Worm (Caenorhabditis elegans) whole organism, L3 larva: ENCODE data around the gene ifas-1.

Source experiments
- R02D3.7 ChIP-seq: fragments of 150-350 bp; optimal IDR thresholded peaks from 2 replicates; lab custom pipeline; 2014; ENCODE audit warnings: missing biosample characterization, missing genetic modification characterization
- ZK546.5 ChIP-seq: sonication (generic microtip); optimal IDR thresholded peaks from 2 replicates; lab custom pipeline; 2017; ENCODE audit warnings: missing biosample characterization, missing genetic modification characterization
- aly-2 ChIP-seq: fragments of 150-350 bp; optimal IDR thresholded peaks from 2 replicates; lab custom pipeline; 2014; ENCODE audit warnings: missing biosample characterization, missing genetic modification characterization
- ceh-28 ChIP-seq: fragments of 150-350 bp; optimal IDR thresholded peaks from 2 replicates; lab custom pipeline; 2014; ENCODE audit warnings: missing biosample characterization, missing genetic modification reagents, missing genetic modification characterization
- ceh-82 ChIP-seq: fragments of 150-350 bp; optimal IDR thresholded peaks from 2 replicates; lab custom pipeline; 2014; ENCODE audit warnings: missing biosample characterization, missing genetic modification characterization
- egl-27 ChIP-seq: sonication (generic microtip); optimal IDR thresholded peaks from 4 replicates; lab custom pipeline; 2017; ENCODE audit warnings: missing biosample characterization, missing genetic modification reagents, missing genetic modification characterization
- egl-5 ChIP-seq: fragments of 150-350 bp; optimal IDR thresholded peaks from 2 replicates; lab custom pipeline; 2017; ENCODE audit warnings: missing biosample characterization, missing genetic modification reagents, missing genetic modification characterization, inconsistent platforms
- elt-1 ChIP-seq: fragments of 150-350 bp; optimal IDR thresholded peaks from 2 replicates; lab custom pipeline; 2014; ENCODE audit warnings: missing biosample characterization, missing genetic modification characterization
- elt-2 ChIP-seq: sonication (generic microtip); optimal IDR thresholded peaks from 2 replicates; lab custom pipeline; 2016; ENCODE audit warnings: missing genetic modification reagents, mild to moderate bottlenecking, missing genetic modification characterization, missing compliant biosample characterization
- elt-3 ChIP-seq, 3 experiments: fragments of 150-350 bp in 1 of 3; sonication (generic microtip) in 2 of 3; optimal IDR thresholded peaks; 2 replicates in 2 of 3; 4 replicates in 1 of 3; lab custom pipeline; 2014 to 2017; ENCODE audit warnings: missing biosample characterization in 3 of 3, missing genetic modification characterization in 3 of 3
- eor-1 ChIP-seq, 2 experiments: fragments of 150-350 bp; optimal IDR thresholded peaks; 2 replicates each; lab custom pipeline; 2014 to 2018; ENCODE audit warnings: missing biosample characterization in 2 of 2, missing genetic modification characterization in 2 of 2
- fkh-10 ChIP-seq: sonication (generic microtip); optimal IDR thresholded peaks from 2 replicates; lab custom pipeline; 2017; ENCODE audit warnings: missing biosample characterization, missing genetic modification reagents, missing genetic modification characterization
- fkh-2 ChIP-seq: fragments of 150-350 bp; optimal IDR thresholded peaks from 2 replicates; lab custom pipeline; 2014; ENCODE audit warnings: missing biosample characterization, missing genetic modification reagents, missing genetic modification characterization
- fos-1 ChIP-seq: fragments of 150-350 bp; optimal IDR thresholded peaks from 2 replicates; lab custom pipeline; 2014; ENCODE audit warnings: missing biosample characterization, missing genetic modification characterization
- hmg-11 ChIP-seq: sonication (generic microtip); optimal IDR thresholded peaks from 2 replicates; lab custom pipeline; 2016; ENCODE audit warnings: missing genetic modification characterization, missing compliant biosample characterization
- lin-39 ChIP-seq: fragments of 150-350 bp; optimal IDR thresholded peaks from 2 replicates; lab custom pipeline; 2018; ENCODE audit warnings: missing biosample characterization, missing genetic modification reagents, missing genetic modification characterization
- lsy-12 ChIP-seq: sonication (generic microtip); optimal IDR thresholded peaks from 2 replicates; lab custom pipeline; 2016; ENCODE audit warnings: mild to moderate bottlenecking, missing genetic modification characterization, missing compliant biosample characterization
- mdl-1 ChIP-seq: fragments of 150-350 bp; optimal IDR thresholded peaks from 2 replicates; lab custom pipeline; 2014; ENCODE audit warnings: missing biosample characterization, missing genetic modification characterization
- mml-1 ChIP-seq: fragments of 150-350 bp; sonication (generic microtip); optimal IDR thresholded peaks from 3 replicates; lab custom pipeline; 2014; ENCODE audit warnings: missing biosample characterization, missing genetic modification characterization
- nhr-12 ChIP-seq: fragments of 150-350 bp; optimal IDR thresholded peaks from 2 replicates; lab custom pipeline; 2014; ENCODE audit warnings: missing biosample characterization, missing genetic modification characterization
- nhr-237 ChIP-seq: fragments of 150-350 bp; optimal IDR thresholded peaks from 2 replicates; lab custom pipeline; 2014; ENCODE audit warnings: missing biosample characterization, missing genetic modification characterization
- nhr-25 ChIP-seq: sonication (generic microtip); optimal IDR thresholded peaks from 2 replicates; lab custom pipeline; 2017; ENCODE audit warnings: missing biosample characterization, missing genetic modification characterization
- nhr-28 ChIP-seq: fragments of 150-350 bp; optimal IDR thresholded peaks from 2 replicates; lab custom pipeline; 2014; ENCODE audit warnings: missing biosample characterization, missing genetic modification characterization
- nhr-67 ChIP-seq: fragments of 150-350 bp; optimal IDR thresholded peaks from 2 replicates; lab custom pipeline; 2014; ENCODE audit warnings: missing biosample characterization, missing genetic modification characterization
- nhr-76 ChIP-seq: fragments of 150-350 bp; sonication (generic microtip); optimal IDR thresholded peaks from 5 replicates; lab custom pipeline; 2014; ENCODE audit warnings: missing biosample characterization, missing genetic modification characterization
- nhr-77 ChIP-seq: fragments of 150-350 bp; optimal IDR thresholded peaks from 2 replicates; lab custom pipeline; 2014; ENCODE audit warnings: missing biosample characterization, missing genetic modification characterization
- pha-4 ChIP-seq: fragments of 150-350 bp; optimal IDR thresholded peaks from 2 replicates; lab custom pipeline; 2014; ENCODE audit warnings: missing biosample characterization, missing genetic modification reagents, missing genetic modification characterization
- pqm-1 ChIP-seq: fragments of 150-350 bp; optimal IDR thresholded peaks from 2 replicates; lab custom pipeline; 2017; ENCODE audit warnings: missing biosample characterization, missing genetic modification characterization, inconsistent platforms
- sea-2 ChIP-seq: fragments of 150-350 bp; sonication (generic microtip); optimal IDR thresholded peaks from 4 replicates; lab custom pipeline; 2014; ENCODE audit warnings: missing biosample characterization, missing genetic modification reagents, missing genetic modification characterization
- skn-1 ChIP-seq: fragments of 150-350 bp; optimal IDR thresholded peaks from 2 replicates; lab custom pipeline; 2014; ENCODE audit warnings: missing biosample characterization, missing genetic modification characterization
- snpc-4 ChIP-seq: fragments of 150-350 bp; optimal IDR thresholded peaks from 2 replicates; lab custom pipeline; 2014; ENCODE audit warnings: missing biosample characterization, missing genetic modification characterization
- tbx-2 ChIP-seq: sonication (generic microtip); optimal IDR thresholded peaks from 2 replicates; lab custom pipeline; 2016; ENCODE audit warnings: mild to moderate bottlenecking, missing genetic modification characterization, missing compliant biosample characterization
- unc-39 ChIP-seq: sonication (generic microtip); optimal IDR thresholded peaks from 4 replicates; lab custom pipeline; 2017; ENCODE audit warnings: missing biosample characterization, missing genetic modification characterization
- unc-62 ChIP-seq: fragments of 150-350 bp; sonication (generic microtip); optimal IDR thresholded peaks from 4 replicates; lab custom pipeline; 2014; ENCODE audit warnings: missing biosample characterization, missing genetic modification reagents, missing genetic modification characterization
- zag-1 ChIP-seq: fragments of 150-350 bp; optimal IDR thresholded peaks from 2 replicates; lab custom pipeline; 2014; ENCODE audit warnings: missing biosample characterization, missing genetic modification characterization
- ztf-11 ChIP-seq: fragments of 150-350 bp; optimal IDR thresholded peaks from 2 replicates; lab custom pipeline; 2014; ENCODE audit warnings: missing biosample characterization, missing genetic modification characterization
- ztf-4 ChIP-seq: fragments of 150-350 bp; optimal IDR thresholded peaks from 2 replicates; lab custom pipeline; 2014; ENCODE audit warnings: missing biosample characterization, missing genetic modification characterization

Gene ifas-1

DNA sequence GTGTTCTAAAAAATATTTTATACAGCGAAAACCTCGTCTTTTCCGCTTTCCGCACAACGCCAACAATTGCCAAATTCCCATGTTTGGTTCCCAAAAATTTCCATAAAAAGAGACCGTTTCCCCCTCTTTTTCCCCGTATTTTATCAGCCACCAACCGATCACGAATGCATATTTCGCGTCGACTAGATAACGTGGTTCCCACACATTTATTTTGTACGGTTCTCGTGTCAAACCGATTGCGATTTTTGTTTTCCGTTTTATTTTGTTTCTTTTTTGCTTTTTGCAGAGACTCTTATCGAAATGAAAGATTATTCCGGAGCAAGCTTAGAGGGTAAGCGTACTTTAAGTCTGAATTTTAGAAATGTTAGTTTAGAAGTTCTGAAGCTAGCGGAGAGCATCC lies 32.5 kb upstream of the ifas-1 start, which contains the start of gene C46E10.3:
C46E10.3 (plus strand) TSS at position 301 of the 400 bp plus-strand sequence.
- TF ChIP-seq ZK546.5 (tag; lab: Kevin White, UChicago) (no peak), fos-1 (tag; lab: Kevin White, UChicago) (no peak), pqm-1 (tag; lab: Kevin White, UChicago) (no peak), ztf-11 (tag; lab: Kevin White, UChicago) (no peak), mdl-1 (tag; lab: Kevin White, UChicago) (no peak), elt-2 (tag; lab: Kevin White, UChicago) (no peak), egl-5 (tag; lab: Kevin White, UChicago) (no peak)

DNA sequence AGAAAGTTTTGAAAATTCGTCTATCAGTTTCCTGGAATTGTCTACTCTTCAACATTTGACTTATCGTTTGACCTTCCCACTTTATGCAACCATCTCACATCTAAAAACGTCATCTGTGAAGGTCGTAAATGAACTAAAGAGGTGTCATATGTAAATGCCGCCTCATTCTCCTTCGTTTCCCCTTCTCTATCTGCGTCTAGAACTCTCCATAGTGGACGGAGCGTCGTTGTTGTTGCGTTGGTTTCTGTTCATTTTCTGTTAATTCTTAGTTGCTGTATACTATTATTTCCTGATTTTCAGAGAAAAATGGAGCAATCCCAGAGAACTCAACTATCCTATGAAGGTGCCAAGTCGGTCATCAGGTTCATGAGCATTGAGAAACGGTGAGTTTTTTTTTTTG lies 28.4 kb upstream of the ifas-1 start, which contains the start of gene fbxc-52:
fbxc-52 (plus strand) TSS at position 301 of the 400 bp plus-strand sequence.
- TF ChIP-seq unc-62 (GFP tag; lab: Kevin White, UChicago) = no peak
- peak; percentile 45 for TF ChIP-seq nhr-25 (tag; lab: Kevin White, UChicago)

DNA sequence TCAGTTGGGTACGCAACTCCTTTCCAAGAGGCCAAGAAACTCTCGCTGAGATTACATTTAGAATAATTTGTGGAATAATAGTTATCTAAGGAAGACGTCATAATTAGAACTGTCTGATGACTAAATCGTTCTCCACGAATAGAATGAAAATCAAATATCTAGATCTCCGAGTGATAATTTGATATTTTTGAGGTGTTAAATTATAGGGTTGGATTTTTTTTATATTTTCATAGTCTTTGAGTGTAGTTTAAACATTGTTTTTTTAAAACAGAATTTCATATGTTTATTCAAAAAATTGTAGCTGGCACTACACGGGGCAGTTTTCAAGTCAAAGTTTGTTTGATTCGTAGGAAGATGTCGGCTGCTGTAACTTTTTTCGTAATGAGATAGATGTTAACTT lies 27.9 kb upstream of the ifas-1 start, which contains the start of gene srh-99:
srh-99 (minus strand) TSS at position 101 of the 400 bp plus-strand sequence.
- TF ChIP-seq ztf-11 (tag; lab: Kevin White, UChicago) = no peak
- TF ChIP-seq nhr-77 = no peak
- TF ChIP-seq nhr-12 = no peak
- TF ChIP-seq nhr-67 (tag; lab: Kevin White, UChicago) = no peak
- TF ChIP-seq aly-2 (tag; lab: Kevin White, UChicago) = no peak

DNA sequence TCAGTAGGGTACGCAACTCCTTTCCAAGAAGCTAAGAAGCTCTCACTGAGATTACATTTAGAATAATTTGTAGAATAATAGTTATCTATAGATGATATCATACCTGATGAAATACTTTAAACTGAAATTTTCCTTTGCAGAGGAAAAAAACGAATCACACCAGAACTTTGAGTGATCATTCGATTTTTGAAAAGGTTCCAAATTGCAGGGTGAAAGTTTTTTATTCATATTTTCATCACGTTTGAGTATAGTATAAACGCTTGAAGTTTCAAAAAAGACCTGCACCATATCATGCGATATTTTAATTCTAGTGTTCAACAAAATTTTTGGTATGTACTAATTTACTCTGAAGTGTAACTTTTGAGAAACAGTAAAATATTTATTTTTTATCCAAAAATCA lies 26.1 kb upstream of the ifas-1 start, which contains the start of gene srh-100:
srh-100 (minus strand) TSS at position 101 of the 400 bp plus-strand sequence.
- no peak for TF ChIP-seq nhr-67 (tag; lab: Kevin White, UChicago)
- TF ChIP-seq ztf-4 (tag; lab: Kevin White, UChicago) = no peak
- TF ChIP-seq tbx-2 = no peak
- TF ChIP-seq unc-39 = no peak
- TF ChIP-seq elt-1 = no peak
- TF ChIP-seq lsy-12 (tag; lab: Kevin White, UChicago) = no peak
- no peak for TF ChIP-seq ceh-28 (tag; lab: Kevin White, UChicago)
- no peak for TF ChIP-seq fkh-10 (GFP tag; lab: Kevin White, UChicago)
- TF ChIP-seq ceh-82 (tag; lab: Kevin White, UChicago) = no peak
- TF ChIP-seq snpc-4 (tag; lab: Kevin White, UChicago) = no peak

DNA sequence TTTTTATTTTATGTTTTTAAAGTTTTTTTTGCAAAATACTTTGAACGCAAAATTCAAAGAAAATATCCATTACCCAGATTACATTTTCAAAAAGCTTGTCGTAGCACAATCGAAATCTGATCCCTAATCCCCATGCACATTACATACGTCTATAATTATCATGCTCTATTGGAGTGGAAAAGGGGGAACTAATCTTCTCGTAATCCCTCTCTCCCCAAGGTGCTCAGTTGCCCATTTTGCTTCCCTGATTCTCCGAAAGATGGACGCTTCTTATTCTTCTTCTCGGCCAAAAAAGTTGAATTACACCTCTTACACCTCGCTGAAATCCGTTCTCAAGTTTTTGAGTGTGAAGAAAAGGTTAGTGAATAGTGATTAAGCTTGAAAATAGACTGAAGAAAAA lies 22.5 kb upstream of the ifas-1 start, which contains the start of gene fbxc-53:
fbxc-53 (plus strand) TSS at position 245 of the 400 bp plus-strand sequence.
- no peak for TF ChIP-seq zag-1
- TF ChIP-seq ceh-28 (tag; lab: Kevin White, UChicago) = no peak
- TF ChIP-seq nhr-76 (tag; lab: Kevin White, UChicago) = no peak
- no peak for TF ChIP-seq ceh-82 (tag; lab: Kevin White, UChicago)
- TF ChIP-seq unc-39 = no peak
- TF ChIP-seq, all 47 proteins: peak for 0

DNA sequence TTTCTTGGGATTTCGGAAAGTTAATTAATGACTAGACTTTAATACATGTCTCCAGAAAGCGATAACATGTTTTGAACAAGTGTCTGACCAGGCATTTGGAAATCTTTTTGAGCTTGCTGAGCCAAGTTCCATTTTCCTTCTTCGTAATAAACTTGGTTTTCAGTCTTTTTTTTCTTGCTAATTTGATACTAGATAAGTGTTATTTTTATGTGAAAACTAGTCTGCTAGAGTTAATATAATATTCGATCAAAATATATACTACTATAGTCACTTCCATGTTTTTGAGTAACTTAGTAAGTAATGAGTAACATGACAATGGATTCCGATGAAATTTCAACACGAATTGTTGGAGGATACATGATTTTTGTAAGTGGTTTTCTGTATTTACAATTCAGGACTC lies 20.7 kb upstream of the ifas-1 start, which contains the start of gene srx-110:
srx-110 (plus strand) TSS at position 301 of the 400 bp plus-strand sequence.
- no peak for TF ChIP-seq elt-2 (tag; lab: Kevin White, UChicago)
- TF ChIP-seq tbx-2 = no peak
- no peak for TF ChIP-seq skn-1
- TF ChIP-seq lin-39 (tag; lab: Kevin White, UChicago) = no peak
- no peak for TF ChIP-seq sea-2 (GFP tag; lab: Kevin White, UChicago)
- TF ChIP-seq hmg-11 = no peak
- TF ChIP-seq fkh-2 (tag; lab: Kevin White, UChicago) = no peak
- TF ChIP-seq mml-1 (tag; lab: Kevin White, UChicago) = no peak
- TF ChIP-seq eor-1 (tag; optimal IDR thresholded peaks at IDR 0.05; lab: Kevin White, UChicago) = no peak

DNA sequence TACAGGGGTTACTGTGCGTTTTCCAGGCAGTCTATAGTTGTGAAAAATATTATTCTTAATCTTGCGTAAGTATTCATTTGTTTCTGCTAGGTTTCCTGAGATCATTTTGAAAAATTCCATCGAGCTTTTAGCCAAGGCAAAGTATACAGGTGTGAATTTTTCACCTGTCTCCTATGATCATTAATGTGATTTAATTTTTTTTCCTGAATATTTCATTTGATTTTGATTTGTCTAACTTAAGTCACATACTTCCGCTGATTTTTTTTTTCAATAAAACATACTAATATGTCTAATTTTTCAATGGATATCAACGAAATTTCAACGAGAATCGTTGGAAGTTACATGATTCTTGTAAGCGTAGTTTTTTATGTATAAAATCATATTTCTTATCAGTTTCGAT lies 16.8 kb upstream of the ifas-1 start, which contains the start of gene srx-108:
srx-108 (plus strand) TSS at position 301 of the 400 bp plus-strand sequence.
- TF ChIP-seq elt-3 (tag; optimal IDR thresholded peaks at IDR 0.05; lab: Kevin White, UChicago) (no peak), R02D3.7 (tag; lab: Kevin White, UChicago) (no peak), pha-4 (tag; lab: Kevin White, UChicago) (no peak), nhr-67 (tag; lab: Kevin White, UChicago) (no peak), sea-2 (GFP tag; lab: Kevin White, UChicago) (no peak), ztf-11 (tag; lab: Kevin White, UChicago) (no peak), nhr-28 (tag; lab: Kevin White, UChicago) (no peak), nhr-237 (tag; lab: Kevin White, UChicago) (no peak), tbx-2 (no peak), egl-27 (tag; lab: Kevin White, UChicago) (no peak)
